Worm (Caenorhabditis elegans): ENCODE results near the gene pnp-1.

DNA sequence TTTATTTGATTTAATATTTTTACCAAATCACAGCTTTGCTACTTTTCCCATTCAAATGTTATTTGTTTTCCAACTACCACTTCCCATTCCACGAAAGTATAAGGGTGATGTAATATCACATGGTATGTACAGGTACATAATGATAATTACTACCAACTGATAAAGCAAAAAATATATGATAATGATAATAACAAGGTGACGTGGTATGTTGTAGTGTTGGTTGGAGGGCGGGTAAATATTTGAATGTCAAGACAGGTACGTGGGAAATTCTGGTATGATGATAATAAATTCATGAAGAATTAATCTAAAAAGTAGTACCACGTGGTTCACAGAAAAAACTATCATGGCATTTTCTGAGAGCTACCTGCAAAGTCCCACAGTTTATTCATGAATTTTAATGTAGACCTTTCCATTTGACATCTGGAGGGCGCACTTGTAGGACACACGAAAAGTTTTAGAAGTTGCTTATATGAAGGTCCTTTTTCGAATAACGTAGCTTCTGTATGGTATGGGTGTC lies 6.2 kb downstream of the pnp-1 start:
- TF ChIP-seq flt-1 (GFP tag; IDR thresholded peaks at IDR 0.05) (no peak), ref-1 (GFP tag; conservative IDR thresholded peaks at IDR 0.05) (no peak), cog-1 (tag; optimal IDR thresholded peaks at IDR 0.05) (no peak), T22C8.4 (GFP tag; IDR thresholded peaks at IDR 0.05) (no peak)
